Worm (Caenorhabditis elegans) whole organism, late embryonic: ENCODE measurements around the gene T12E12.6.

ENCODE experiments used
- C08G9.2 ChIP-seq: sonication (generic microtip); optimal IDR thresholded peaks from 2 replicates; lab custom pipeline; 2016; ENCODE audit warnings: mild to moderate bottlenecking, missing genetic modification characterization, moderate library complexity, missing compliant biosample characterization
- C38D4.7 ChIP-seq: fragments of 200-800 bp; sonication (Bioruptor generic); optimal IDR thresholded peaks from 2 replicates; lab custom pipeline; 2018; ENCODE audit warnings: mild to moderate bottlenecking, missing genetic modification characterization, moderate library complexity, missing compliant biosample characterization
- K02D7.2 ChIP-seq: sonication (generic microtip); optimal IDR thresholded peaks from 2 replicates; lab custom pipeline; 2017; ENCODE audit warnings: mild to moderate bottlenecking, missing genetic modification characterization, missing compliant biosample characterization
- K09A11.1 ChIP-seq: sonication (generic microtip); optimal IDR thresholded peaks from 2 replicates; lab custom pipeline; 2017; ENCODE audit warnings: antibody characterized with exemption, mild to moderate bottlenecking, missing genetic modification characterization, missing compliant biosample characterization; ENCODE audit not compliant: insufficient read depth
- Y22D7AL.16 ChIP-seq: sonication (generic microtip); optimal IDR thresholded peaks from 2 replicates; lab custom pipeline; 2016; ENCODE audit warnings: missing genetic modification characterization, missing compliant biosample characterization
- ahr-1 ChIP-seq: sonication (generic microtip); optimal IDR thresholded peaks from 2 replicates; lab custom pipeline; 2016; ENCODE audit warnings: missing genetic modification characterization, missing compliant biosample characterization
- ama-1 ChIP-seq: fragments of 150-350 bp; optimal IDR thresholded peaks from 2 replicates; lab custom pipeline; 2014
- ceh-18 ChIP-seq: sonication (generic microtip); optimal IDR thresholded peaks from 2 replicates; lab custom pipeline; 2016; ENCODE audit warnings: missing genetic modification characterization, missing compliant biosample characterization
- ceh-19 ChIP-seq: fragments of 200-800 bp; sonication (Bioruptor generic); optimal IDR thresholded peaks from 2 replicates; lab custom pipeline; 2018; ENCODE audit warnings: mild to moderate bottlenecking, missing genetic modification characterization, missing compliant biosample characterization
- ceh-2 ChIP-seq: sonication (generic microtip); optimal IDR thresholded peaks from 2 replicates; lab custom pipeline; 2016; ENCODE audit warnings: missing genotype, missing genetic modification characterization, missing compliant biosample characterization
- ceh-30 ChIP-seq: fragments of 150-350 bp; optimal IDR thresholded peaks from 2 replicates; lab custom pipeline; 2014; ENCODE audit warnings: missing biosample characterization, missing genetic modification characterization
- ceh-31 ChIP-seq: sonication (generic microtip); optimal IDR thresholded peaks from 2 replicates; lab custom pipeline; 2016; ENCODE audit warnings: missing genetic modification characterization, missing compliant biosample characterization
- ceh-34 ChIP-seq: sonication (generic microtip); optimal IDR thresholded peaks from 2 replicates; lab custom pipeline; 2016; ENCODE audit warnings: mild to moderate bottlenecking, missing genetic modification characterization, missing compliant biosample characterization
- ceh-45 ChIP-seq: fragments of 200-800 bp; sonication (Bioruptor generic); IDR thresholded peaks from 2 replicates; pipeline ENCODE4 v1.3.6; 2022; ENCODE audit warnings: missing genetic modification reagents, missing genetic modification characterization, missing compliant biosample characterization
- ceh-6 ChIP-seq: fragments of 200-800 bp; sonication (Bioruptor generic); optimal IDR thresholded peaks from 2 replicates; lab custom pipeline; 2018; ENCODE audit warnings: mild to moderate bottlenecking, missing genetic modification characterization, missing compliant biosample characterization
- dmd-4 ChIP-seq: sonication (generic microtip); optimal IDR thresholded peaks from 2 replicates; lab custom pipeline; 2016; ENCODE audit warnings: borderline replicate concordance, missing genetic modification characterization, missing compliant biosample characterization
- ets-4 ChIP-seq: sonication (generic microtip); optimal IDR thresholded peaks from 2 replicates; lab custom pipeline; 2016; ENCODE audit warnings: missing genetic modification characterization, missing compliant biosample characterization
- hlh-13 ChIP-seq: fragments of 200-800 bp; sonication (Bioruptor generic); optimal IDR thresholded peaks from 2 replicates; lab custom pipeline; 2018; ENCODE audit warnings: mild to moderate bottlenecking, missing genetic modification characterization, missing compliant biosample characterization
- hlh-15 ChIP-seq: sonication (generic microtip); optimal IDR thresholded peaks from 2 replicates; lab custom pipeline; 2016; ENCODE audit warnings: missing genetic modification characterization, missing compliant biosample characterization
- hlh-30 ChIP-seq: sonication (generic microtip); optimal IDR thresholded peaks from 2 replicates; lab custom pipeline; 2017; ENCODE audit warnings: antibody characterized with exemption, missing genetic modification characterization, missing compliant biosample characterization; ENCODE audit not compliant: insufficient read depth
- lim-6 ChIP-seq: sonication (generic microtip); optimal IDR thresholded peaks from 2 replicates; lab custom pipeline; 2016; ENCODE audit warnings: missing genetic modification characterization, missing compliant biosample characterization
- nhr-232 ChIP-seq: sonication (generic microtip); optimal IDR thresholded peaks from 2 replicates; lab custom pipeline; 2016; ENCODE audit warnings: missing genetic modification characterization, missing compliant biosample characterization
- npax-4 ChIP-seq: sonication (generic microtip); optimal IDR thresholded peaks from 2 replicates; lab custom pipeline; 2016; ENCODE audit warnings: missing genetic modification characterization, missing compliant biosample characterization
- pha-2 ChIP-seq: sonication (generic microtip); optimal IDR thresholded peaks from 2 replicates; lab custom pipeline; 2017; ENCODE audit warnings: mild to moderate bottlenecking, missing genetic modification characterization, missing compliant biosample characterization
- pqm-1 ChIP-seq: sonication (generic microtip); optimal IDR thresholded peaks from 2 replicates; lab custom pipeline; 2016; ENCODE audit warnings: missing genetic modification characterization, missing compliant biosample characterization
- pros-1 ChIP-seq: fragments of 150-350 bp; optimal IDR thresholded peaks from 2 replicates; lab custom pipeline; 2014; ENCODE audit warnings: missing biosample characterization, missing genetic modification reagents, missing genetic modification characterization
- rnt-1 ChIP-seq: sonication (generic microtip); optimal IDR thresholded peaks from 2 replicates; lab custom pipeline; 2016; ENCODE audit warnings: missing genetic modification characterization, missing compliant biosample characterization
- sdc-2 ChIP-seq: sonication (generic microtip); optimal IDR thresholded peaks from 2 replicates; lab custom pipeline; 2016; ENCODE audit warnings: missing genotype, missing genetic modification characterization, missing compliant biosample characterization
- sox-4 ChIP-seq: sonication (generic microtip); optimal IDR thresholded peaks from 2 replicates; lab custom pipeline; 2017; ENCODE audit warnings: mild to moderate bottlenecking, missing genetic modification characterization, inconsistent platforms, missing compliant biosample characterization
- tbx-2 ChIP-seq: sonication (generic microtip); optimal IDR thresholded peaks from 2 replicates; lab custom pipeline; 2016; ENCODE audit warnings: missing genetic modification characterization, missing compliant biosample characterization
- tbx-7 ChIP-seq: sonication (generic microtip); optimal IDR thresholded peaks from 2 replicates; lab custom pipeline; 2016; ENCODE audit warnings: missing genotype, missing genetic modification characterization, missing compliant biosample characterization
- unc-3 ChIP-seq, 2 experiments: fragments of 200-800 bp in 1 of 2; sonication (Bioruptor generic) in 1 of 2; sonication (generic microtip) in 1 of 2; conservative IDR thresholded peaks in 1 of 2; optimal IDR thresholded peaks in 1 of 2; 2 replicates each; pipeline versions ENCODE4 v1.3.6 to Lab custom; 2016 to 2022; ENCODE audit warnings: missing compliant biosample characterization in 2 of 2, missing genetic modification characterization in 2 of 2, missing genetic modification reagents in 1 of 2
- unc-42 ChIP-seq: sonication (generic microtip); optimal IDR thresholded peaks from 2 replicates; lab custom pipeline; 2016; ENCODE audit warnings: missing genotype, missing genetic modification characterization, missing compliant biosample characterization
- unc-55 ChIP-seq: sonication (generic microtip); optimal IDR thresholded peaks from 2 replicates; lab custom pipeline; 2017; ENCODE audit warnings: missing biosample characterization, missing genetic modification reagents, missing genetic modification characterization

The T12E12.6 gene

ce11 chrIV:5548843-5549242, 25.1 kb downstream of the T12E12.6 start:
- TF ChIP-seq tbx-7 (tag; lab: Kevin White, UChicago) = no peak
- TF ChIP-seq tbx-2 (tag; lab: Kevin White, UChicago) = peak; percentile 23
- peak; percentile 34 for TF ChIP-seq ets-4 (tag; lab: Kevin White, UChicago)
- TF ChIP-seq C08G9.2 (tag; lab: Kevin White, UChicago) = peak; percentile 43
- TF ChIP-seq ceh-31 (tag; lab: Kevin White, UChicago) = peak; percentile 65
- no peak for TF ChIP-seq npax-4 (tag; lab: Kevin White, UChicago)
- TF ChIP-seq C38D4.7 (GFP tag; lab: Kevin White, UChicago) = no peak
- TF ChIP-seq unc-3 (GFP tag; conservative IDR thresholded peaks at IDR 0.05; lab: Robert Waterston, UW) = no peak
- no peak for TF ChIP-seq unc-3 (tag; optimal IDR thresholded peaks at IDR 0.05; lab: Kevin White, UChicago)
- no peak for TF ChIP-seq K09A11.1 (tag; lab: Kevin White, UChicago)

ce11 chrIV:5544609-5545214, 29.2 kb downstream of the T12E12.6 start, which contains the start of gene cec-6:
cec-6 (plus strand) TSS chrIV:5544860.
- TF ChIP-seq ceh-19 (no peak), hlh-13 (GFP tag; lab: Kevin White, UChicago) (no peak), ahr-1 (tag; lab: Kevin White, UChicago) (no peak), dmd-4 (tag; lab: Kevin White, UChicago) (no peak), lim-6 (tag; lab: Kevin White, UChicago) (no peak), rnt-1 (tag; lab: Kevin White, UChicago) (no peak), ceh-2 (tag; lab: Kevin White, UChicago) (no peak), ceh-45 (GFP tag; lab: Robert Waterston, UW) (no peak)

- TF ChIP-seq ceh-30 (tag; lab: Kevin White, UChicago) (no peak), nhr-232 (tag; lab: Kevin White, UChicago) (no peak), C38D4.7 (GFP tag; lab: Kevin White, UChicago) (no peak), npax-4 (tag; lab: Kevin White, UChicago) (no peak), hlh-13 (GFP tag; lab: Kevin White, UChicago) (no peak), ceh-45 (GFP tag; lab: Robert Waterston, UW) (no peak), Y22D7AL.16 (tag; lab: Kevin White, UChicago) (no peak), tbx-7 (tag; lab: Kevin White, UChicago) (no peak), ceh-18 (tag; lab: Kevin White, UChicago) (no peak)
These were observed 32.6 kb downstream of the T12E12.6 start, which contains the start of gene tebp-2 for ce11 chrIV:5541285-5541684. tebp-2 (plus strand) TSS chrIV:5541627.

ce11 chrIV:5537813-5538538, 36.0 kb downstream of the T12E12.6 start, which contains the start of the genes fem-1 and drp-1:
fem-1 (minus strand) TSS chrIV:5537962.
drp-1 (plus strand) TSS chrIV:5538488.
- TF ChIP-seq sox-4 (tag; lab: Kevin White, UChicago) (no peak), ceh-18 (tag; lab: Kevin White, UChicago) (no peak), ceh-34 (tag; lab: Kevin White, UChicago) (peak; percentile 21), sdc-2 (no peak), tbx-7 (tag; lab: Kevin White, UChicago) (no peak), pha-2 (tag; lab: Kevin White, UChicago) (no peak), hlh-30 (tag; lab: Kevin White, UChicago) (peak; percentile 56), pros-1 (tag; lab: Kevin White, UChicago) (no peak), hlh-15 (tag; lab: Kevin White, UChicago) (peak; percentile 12), ama-1 (no peak), K02D7.2 (tag; lab: Kevin White, UChicago) (no peak)
- TF ChIP-seq, all 69 proteins: peak for 3

- no peak for TF ChIP-seq pqm-1
- TF ChIP-seq ceh-31 (tag; lab: Kevin White, UChicago) = peak; percentile 7
- TF ChIP-seq unc-42 (tag; lab: Kevin White, UChicago) = peak; percentile 33
- TF ChIP-seq ceh-34 (tag; lab: Kevin White, UChicago) = peak; percentile 59
- peak; percentile 27 for TF ChIP-seq tbx-2 (tag; lab: Kevin White, UChicago)
- no peak for TF ChIP-seq hlh-13 (GFP tag; lab: Kevin White, UChicago)
- TF ChIP-seq ceh-6 (GFP tag; lab: Kevin White, UChicago) = peak; percentile 1
- peak; percentile 96 for TF ChIP-seq unc-55
- TF ChIP-seq rnt-1 (tag; lab: Kevin White, UChicago) = peak; percentile 43
- no peak for TF ChIP-seq ceh-2 (tag; lab: Kevin White, UChicago)
These were observed 38.2 kb downstream of the T12E12.6 start for ce11 chrIV:5535780-5536179.
